Fruit fly (Drosophila melanogaster): ENCODE measurements around the gene CG13855.

Gene CG13855

DNA sequence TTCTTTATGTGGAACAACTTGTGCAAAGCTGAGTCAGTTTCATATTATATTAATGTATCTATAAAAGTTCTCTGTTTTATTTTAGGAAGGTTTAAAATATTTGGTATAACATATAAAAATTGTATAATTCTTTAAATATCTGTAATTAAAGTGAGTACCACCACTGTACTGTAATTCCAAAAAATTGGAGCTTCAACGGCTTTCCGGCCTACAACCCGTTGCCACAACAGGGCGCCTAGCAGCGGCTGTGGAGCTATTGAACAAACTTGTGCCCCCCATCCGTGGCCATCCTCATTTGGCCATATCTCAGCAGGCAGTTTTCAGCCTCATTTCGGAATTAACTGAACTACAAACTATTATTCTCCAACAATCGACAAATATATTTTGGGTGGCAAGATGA, at the start of gene CG13855:
TSS of gene CG13855 (plus strand) at position 301 of the 400 bp plus-strand sequence.
- TF ChIP-seq CG34367 (tag; optimal IDR thresholded peaks at IDR 0.05), result no peak
- TF ChIP-seq CG8301 (tag; optimal IDR thresholded peaks at IDR 0.05), result no peak
- no peak for TF ChIP-seq CG32121 (GFP tag; IDR thresholded peaks at IDR 0.05)
- TF ChIP-seq CG10348 (GFP tag; IDR thresholded peaks at IDR 0.05), result no peak
- TF ChIP-seq CG9948 (tag; optimal IDR thresholded peaks at IDR 0.05), result no peak
- no peak for TF ChIP-seq CG13204 (GFP tag; optimal IDR thresholded peaks at IDR 0.05)
- no peak for TF ChIP-seq D1 (tag; optimal IDR thresholded peaks at IDR 0.05)
- no peak for TF ChIP-seq gl (tag; optimal IDR thresholded peaks at IDR 0.05)
- TF ChIP-seq EcR (GFP tag; optimal IDR thresholded peaks at IDR 0.05), result no peak
- TF ChIP-seq CG12605 (GFP tag; IDR thresholded peaks at IDR 0.05), result no peak
- TF ChIP-seq Ets98B (GFP tag; IDR thresholded peaks at IDR 0.05), result no peak
- no peak for TF ChIP-seq CG4496 (GFP tag; IDR thresholded peaks at IDR 0.05)
- no peak for TF ChIP-seq CG17806 (tag; optimal IDR thresholded peaks at IDR 0.05)
- TF ChIP-seq Pif1B (GFP tag; optimal IDR thresholded peaks at IDR 0.05), result no peak
- no peak for TF ChIP-seq rn (GFP tag; IDR thresholded peaks at IDR 0.05)
- TF ChIP-seq CG8159 (tag; optimal IDR thresholded peaks at IDR 0.05), result no peak
- TF ChIP-seq CG15710 (tag; optimal IDR thresholded peaks at IDR 0.05), result no peak
- TF ChIP-seq Snoo (tag; optimal IDR thresholded peaks at IDR 0.05), result no peak
- no peak for TF ChIP-seq Pif1A (GFP tag; optimal IDR thresholded peaks at IDR 0.05)
- TF ChIP-seq fd96Ca (GFP tag; IDR thresholded peaks at IDR 0.05), result no peak

DNA sequence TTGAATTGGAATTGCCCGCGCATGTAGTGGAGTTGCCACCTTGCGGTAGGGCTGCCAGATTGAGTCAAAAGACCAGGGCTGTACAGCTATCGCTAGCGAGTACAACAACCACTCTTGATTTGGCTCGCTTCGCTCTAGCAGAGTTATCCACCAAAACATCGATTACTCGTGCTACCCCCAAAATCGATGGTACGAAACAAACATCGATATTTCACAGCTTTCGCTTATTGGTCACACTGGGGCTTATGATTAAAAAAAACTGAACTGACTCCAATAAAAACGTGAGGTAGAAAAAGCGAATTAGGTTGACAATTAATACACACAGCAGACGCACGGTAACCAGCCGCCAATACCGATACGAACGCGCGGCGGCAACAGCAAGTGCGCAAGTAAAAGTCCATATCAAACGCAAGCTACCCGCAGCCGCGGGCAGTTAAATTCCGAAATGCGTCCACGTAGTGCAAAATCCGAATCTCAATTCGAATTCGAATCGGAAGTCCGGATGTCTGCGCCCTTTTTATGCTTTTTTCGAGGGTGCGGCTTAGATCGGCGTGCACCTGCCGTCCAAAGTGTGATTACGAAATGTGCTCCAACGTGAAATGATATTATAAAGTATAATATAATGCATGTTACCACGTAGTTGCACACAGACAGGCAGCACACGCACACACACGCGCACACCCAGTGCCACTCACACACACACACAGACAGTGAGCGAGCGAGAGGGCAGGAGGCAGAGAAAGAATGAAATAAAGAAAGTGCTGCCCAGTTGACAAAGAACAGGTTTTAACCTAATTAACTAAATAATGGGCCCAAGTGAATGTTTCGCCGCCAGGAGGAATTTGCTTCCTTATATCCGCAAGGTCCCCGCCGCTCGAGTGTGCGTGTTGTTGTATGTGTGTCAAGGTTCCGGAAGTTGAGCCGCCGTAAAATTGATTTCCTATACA, 49.0 kb upstream of the CG13855 start, which contains the start of gene Sar1:
TSS of gene Sar1 (plus strand) at position 222 of the 947 bp plus-strand sequence.
- TF ChIP-seq CG15710 (tag; optimal IDR thresholded peaks at IDR 0.05) (no peak), EcR (GFP tag; optimal IDR thresholded peaks at IDR 0.05) (peak; percentile 79), CG13204 (GFP tag; optimal IDR thresholded peaks at IDR 0.05) (no peak), Snoo (tag; optimal IDR thresholded peaks at IDR 0.05) (peak; percentile 8)

DNA sequence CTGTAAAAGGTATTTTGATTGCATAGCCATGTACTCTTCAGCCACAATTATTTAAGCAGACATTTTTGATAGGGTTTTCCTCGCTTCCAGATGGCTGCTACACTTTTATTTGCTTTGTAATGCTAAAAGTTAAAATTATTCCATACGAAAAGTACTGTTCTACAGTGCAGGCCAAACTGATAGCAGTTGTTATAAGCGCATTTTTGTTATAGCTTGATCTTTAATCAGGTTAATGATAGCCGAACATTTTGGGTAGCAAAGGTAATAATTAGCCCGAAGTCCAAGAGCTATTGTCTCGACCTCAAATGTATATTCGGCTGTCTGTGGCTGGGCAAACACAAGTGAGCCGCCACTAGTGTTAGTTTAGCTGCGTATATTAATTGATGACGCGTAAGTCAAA, 47.8 kb upstream of the CG13855 start:
- TF ChIP-seq gl (tag; optimal IDR thresholded peaks at IDR 0.05), result no peak
- TF ChIP-seq Snoo (tag; optimal IDR thresholded peaks at IDR 0.05), result no peak
- TF ChIP-seq EcR (GFP tag; optimal IDR thresholded peaks at IDR 0.05), result no peak
- no peak for TF ChIP-seq CG13204 (GFP tag; optimal IDR thresholded peaks at IDR 0.05)
- TF ChIP-seq CG17806 (tag; optimal IDR thresholded peaks at IDR 0.05), result no peak
- no peak for TF ChIP-seq CG32121 (GFP tag; IDR thresholded peaks at IDR 0.05)
- TF ChIP-seq CG4496 (GFP tag; IDR thresholded peaks at IDR 0.05), result no peak

DNA sequence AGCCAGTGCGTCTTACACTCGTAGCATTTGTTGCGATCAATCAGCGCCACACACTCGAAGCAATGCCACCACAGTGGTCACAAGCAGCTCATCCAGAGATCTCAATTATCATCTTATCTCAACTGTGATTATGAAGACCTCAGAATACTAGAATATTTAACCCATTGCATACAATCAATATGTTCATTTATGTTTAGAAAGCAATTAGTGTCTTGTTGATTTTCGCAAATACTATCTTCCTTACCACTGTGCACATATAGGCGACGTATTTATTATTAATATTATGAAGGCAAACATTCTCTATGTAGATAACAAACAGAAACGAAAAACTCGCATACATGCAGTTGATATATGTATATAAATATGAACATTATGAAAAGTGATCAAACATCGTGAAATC, 46.9 kb upstream of the CG13855 start:
- TF ChIP-seq CG17806 (tag; optimal IDR thresholded peaks at IDR 0.05) (peak; percentile 83), CG13204 (GFP tag; optimal IDR thresholded peaks at IDR 0.05) (no peak), Snoo (tag; optimal IDR thresholded peaks at IDR 0.05) (peak; percentile 20), Ets98B (GFP tag; IDR thresholded peaks at IDR 0.05) (peak; percentile 94), Pif1B (GFP tag; optimal IDR thresholded peaks at IDR 0.05) (peak; percentile 79), CG9948 (tag; optimal IDR thresholded peaks at IDR 0.05) (peak; percentile 75), rn (GFP tag; IDR thresholded peaks at IDR 0.05) (peak; percentile 76), CG8301 (tag; optimal IDR thresholded peaks at IDR 0.05) (peak; percentile 78), CG34367 (tag; optimal IDR thresholded peaks at IDR 0.05) (peak; percentile 78), CG12605 (GFP tag; IDR thresholded peaks at IDR 0.05) (peak; percentile 87), gl (tag; optimal IDR thresholded peaks at IDR 0.05) (peak; percentile 69), CG15710 (tag; optimal IDR thresholded peaks at IDR 0.05) (peak; percentile 75), D1 (tag; optimal IDR thresholded peaks at IDR 0.05) (no peak), CG14655 (GFP tag; optimal IDR thresholded peaks at IDR 0.05) (peak; percentile 78), CG10348 (GFP tag; IDR thresholded peaks at IDR 0.05) (peak; percentile 49; the same call in 1 of the 2 replicates), CG4496 (GFP tag; IDR thresholded peaks at IDR 0.05) (peak; percentile 95), CG8159 (tag; optimal IDR thresholded peaks at IDR 0.05) (peak; percentile 83), CG32121 (GFP tag; IDR thresholded peaks at IDR 0.05) (peak; percentile 90), EcR (GFP tag; optimal IDR thresholded peaks at IDR 0.05) (peak; percentile 48), Pif1A (GFP tag; optimal IDR thresholded peaks at IDR 0.05) (peak; percentile 76), fd96Ca (GFP tag; IDR thresholded peaks at IDR 0.05) (peak; percentile 89)

DNA sequence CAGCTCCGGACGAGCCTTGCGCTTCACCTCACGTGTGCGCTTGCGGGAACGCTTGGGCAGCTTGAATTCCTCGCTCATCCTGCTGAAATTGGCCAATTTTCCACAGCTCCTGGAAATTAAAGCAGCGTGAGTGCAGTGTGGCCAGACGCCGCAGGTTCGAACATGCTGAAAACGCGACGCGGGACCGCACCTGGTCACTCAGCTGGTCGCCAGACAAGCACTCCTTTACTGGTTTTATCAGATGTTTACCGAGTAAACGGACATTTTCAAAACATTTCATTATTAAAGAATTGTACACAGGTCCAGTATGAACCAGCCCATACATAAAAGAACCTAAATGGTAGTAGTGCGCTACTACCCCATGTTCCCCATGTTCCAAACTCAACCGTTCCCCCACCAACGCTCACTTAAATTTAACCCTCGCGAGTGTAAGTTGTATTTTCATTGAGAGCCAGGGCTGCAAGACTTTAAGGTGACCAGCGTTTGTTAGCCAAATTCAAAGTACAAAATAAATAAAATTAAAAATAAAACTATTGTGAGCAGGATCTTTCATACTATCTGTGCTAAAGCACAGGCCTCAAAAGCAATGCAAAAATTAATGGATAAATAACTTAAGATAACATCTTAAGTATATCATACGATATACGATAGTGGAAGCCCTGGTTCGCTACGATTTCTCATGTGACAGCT, 43.4 kb upstream of the CG13855 start, which contains the start of the genes JMJD6, CG7071 and Muted:
TSS of gene JMJD6 (minus strand) at position 154 of the 690 bp plus-strand sequence.
TSS of gene CG7071 (plus strand) at position 403 of the 690 bp plus-strand sequence.
TSS of gene Muted (plus strand) at position 403 of the 690 bp plus-strand sequence.
- TF ChIP-seq fd96Ca (GFP tag; IDR thresholded peaks at IDR 0.05) (peak; percentile 87; the same call in 2 of the 3 replicates), CG14655 (GFP tag; optimal IDR thresholded peaks at IDR 0.05) (peak; percentile 83), Pif1A (GFP tag; optimal IDR thresholded peaks at IDR 0.05) (peak; percentile 87), CG17806 (tag; optimal IDR thresholded peaks at IDR 0.05) (peak; percentile 83), Snoo (tag; optimal IDR thresholded peaks at IDR 0.05) (peak; percentile 73), rn (GFP tag; IDR thresholded peaks at IDR 0.05) (peak; percentile 82), D1 (tag; optimal IDR thresholded peaks at IDR 0.05) (no peak), CG8301 (tag; optimal IDR thresholded peaks at IDR 0.05) (peak; percentile 77), CG10348 (GFP tag; IDR thresholded peaks at IDR 0.05) (no peak; the same call in 1 of the 2 replicates), CG34367 (tag; optimal IDR thresholded peaks at IDR 0.05) (peak; percentile 65), CG13204 (GFP tag; optimal IDR thresholded peaks at IDR 0.05) (no peak), CG9948 (tag; optimal IDR thresholded peaks at IDR 0.05) (peak; percentile 74), CG4496 (GFP tag; IDR thresholded peaks at IDR 0.05) (peak; percentile 94), EcR (GFP tag; optimal IDR thresholded peaks at IDR 0.05) (no peak), Ets98B (GFP tag; IDR thresholded peaks at IDR 0.05) (peak; percentile 85), CG12605 (GFP tag; IDR thresholded peaks at IDR 0.05) (peak; percentile 36; the same call in 1 of the 2 replicates), gl (tag; optimal IDR thresholded peaks at IDR 0.05) (peak; percentile 43), Pif1B (GFP tag; optimal IDR thresholded peaks at IDR 0.05) (peak; percentile 74), CG32121 (GFP tag; IDR thresholded peaks at IDR 0.05) (peak; percentile 85), CG15710 (tag; optimal IDR thresholded peaks at IDR 0.05) (peak; percentile 81), CG8159 (tag; optimal IDR thresholded peaks at IDR 0.05) (peak; percentile 78)
